Worm (Caenorhabditis elegans) whole organism, L4/young adult: ENCODE data around the gene T03E6.9.

Experiments
- W03F9.2 ChIP-seq: fragments of 150-350 bp; optimal IDR thresholded peaks from 2 replicates; lab custom pipeline; 2014; ENCODE audit warnings: missing biosample characterization, missing genetic modification characterization
- dao-5 ChIP-seq: sonication (generic microtip); optimal IDR thresholded peaks from 2 replicates; lab custom pipeline; 2016; ENCODE audit warnings: missing genotype, missing genetic modification characterization, moderate library complexity, missing compliant biosample characterization
- him-1 ChIP-seq: sonication (generic microtip); optimal IDR thresholded peaks from 2 replicates; lab custom pipeline; 2016; ENCODE audit warnings: missing genotype, missing genetic modification reagents, missing genetic modification characterization, missing compliant biosample characterization

DNA sequence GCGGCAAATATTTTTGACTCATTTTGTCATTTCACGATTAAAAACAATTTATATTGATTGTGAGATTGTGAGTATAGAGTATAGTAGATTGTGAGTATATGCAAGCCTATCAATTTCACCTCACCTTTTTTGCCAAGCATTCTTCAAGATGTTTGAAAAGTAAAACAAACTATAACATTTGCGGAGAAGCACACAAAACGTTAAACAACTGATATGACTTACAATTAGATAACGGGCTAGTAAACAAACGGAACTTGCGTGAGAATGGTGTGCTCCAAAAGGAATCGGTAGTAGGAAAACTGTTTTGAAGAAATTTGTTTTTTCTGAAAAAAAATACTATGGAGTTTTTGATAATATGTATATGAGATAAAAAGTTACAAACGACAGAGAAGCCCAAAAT, 9.6 kb upstream of the T03E6.9 start:
- TF ChIP-seq W03F9.2 (tag; lab: Kevin White, UChicago) (no peak), dao-5 (no peak), him-1 (tag; lab: Kevin White, UChicago) (no peak)
